Fruit fly (Drosophila melanogaster): ENCODE results near the gene c12.1.

- no peak for TF ChIP-seq CG8478 (optimal IDR thresholded peaks at IDR 0.05)
- no peak for TF ChIP-seq pan (optimal IDR thresholded peaks at IDR 0.05)
- TF ChIP-seq psq (optimal IDR thresholded peaks at IDR 0.05): no peak
These were observed 27.8 kb downstream of the c12.1 start for dm6 chrX:9291270-9291669.
